Worm (Caenorhabditis elegans): ENCODE results near the gene C04G6.2.
A peak's percentile ranks its signal among the peaks of the same experiment; 100 is the strongest.

The C04G6.2 gene

DNA sequence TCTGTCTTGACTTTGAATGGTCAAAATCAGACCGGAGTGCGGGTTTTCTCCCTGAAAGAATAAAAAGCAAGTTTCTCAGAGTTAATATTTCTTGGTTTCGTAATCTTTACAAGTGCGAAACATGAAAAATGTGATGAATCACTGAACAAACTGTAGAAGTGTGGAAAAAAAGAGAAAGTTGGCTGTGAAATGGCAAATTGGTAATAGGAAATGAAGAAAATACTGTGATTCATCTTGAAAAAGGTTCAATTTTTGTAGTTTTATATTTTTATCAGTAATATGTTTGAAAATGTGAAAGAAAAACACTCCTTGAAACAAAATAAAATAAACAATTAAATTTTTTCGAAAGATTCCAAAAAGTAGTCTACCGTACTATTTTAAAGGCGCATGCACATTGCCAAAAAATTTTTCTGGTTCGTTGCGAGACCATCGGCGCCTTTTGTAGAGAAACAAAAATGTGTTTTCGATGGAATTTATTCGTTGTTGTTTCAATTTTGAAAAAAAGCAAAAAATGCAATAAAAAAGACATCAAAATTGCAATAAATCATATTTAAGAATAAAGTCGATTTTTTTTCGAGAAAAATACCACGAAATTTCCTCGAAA lies 1.3 kb upstream of the C04G6.2 start, which contains the start of gene pld-1 (continued):
- no peak for TF ChIP-seq nhr-27 (tag; optimal IDR thresholded peaks at IDR 0.05)
- no peak for TF ChIP-seq chd-7 (tag; optimal IDR thresholded peaks at IDR 0.05)
- no peak for TF ChIP-seq ceh-79 (tag; optimal IDR thresholded peaks at IDR 0.05)
- no peak for TF ChIP-seq tlf-1 (GFP tag; optimal IDR thresholded peaks at IDR 0.05)
- no peak for TF ChIP-seq athp-1 (tag; optimal IDR thresholded peaks at IDR 0.05)
- no peak for TF ChIP-seq bed-1 (GFP tag; IDR thresholded peaks at IDR 0.05)
- no peak for TF ChIP-seq B0019.2 (GFP tag; conservative IDR thresholded peaks at IDR 0.05)
- TF ChIP-seq dpff-1 (tag; optimal IDR thresholded peaks at IDR 0.05), result no peak
- TF ChIP-seq hsf-1 (GFP tag; IDR thresholded peaks at IDR 0.05), result no peak; the same call in 1 of the 2 replicates
- no peak for TF ChIP-seq nhr-80 (tag; optimal IDR thresholded peaks at IDR 0.05)
- TF ChIP-seq F49E8.2 (tag; optimal IDR thresholded peaks at IDR 0.05; ENCODE audit: insufficient read depth), result peak; percentile 65
- no peak for TF ChIP-seq sdz-38 (tag; optimal IDR thresholded peaks at IDR 0.05)
- no peak for TF ChIP-seq Y67H2A.10 (GFP tag; conservative IDR thresholded peaks at IDR 0.05)
- TF ChIP-seq attf-3 (GFP tag; conservative IDR thresholded peaks at IDR 0.05), result no peak

- no peak for TF ChIP-seq unc-130 (GFP tag; optimal IDR thresholded peaks at IDR 0.05)
- no peak for TF ChIP-seq snpc-1.3 (tag; optimal IDR thresholded peaks at IDR 0.05; ENCODE audit: insufficient read depth)
- TF ChIP-seq nfya-2 (GFP tag; IDR thresholded peaks at IDR 0.05), result no peak
- no peak for TF ChIP-seq akir-1 (GFP tag; optimal IDR thresholded peaks at IDR 0.05)
Observed at ce11 chrII:5093945-5094344, 914 bp downstream of the C04G6.2 start, which contains the start of gene C04G6.13. Gene C04G6.13, plus strand, starts transcription at chrII:5094245.

- TF ChIP-seq egrh-3 (GFP tag; IDR thresholded peaks at IDR 0.05), result peak; percentile 92
Observed at ce11 chrII:5097463-5097862, 4.4 kb downstream of the C04G6.2 start.

ce11 chrII:5099034-5099433 lies 6.0 kb downstream of the C04G6.2 start:
- TF ChIP-seq F57A8.1 (GFP tag; optimal IDR thresholded peaks at IDR 0.05) (no peak), ceh-100 (GFP tag; IDR thresholded peaks at IDR 0.05) (no peak), hsf-1 (GFP tag; IDR thresholded peaks at IDR 0.05) (no peak), rcor-1 (GFP tag; IDR thresholded peaks at IDR 0.05) (no peak), mel-28 (tag; optimal IDR thresholded peaks at IDR 0.05; ENCODE audit: borderline replicate concordance) (no peak), F33H1.4 (GFP tag; IDR thresholded peaks at IDR 0.05) (no peak), cebp-2 (GFP tag; IDR thresholded peaks at IDR 0.05) (no peak)

DNA sequence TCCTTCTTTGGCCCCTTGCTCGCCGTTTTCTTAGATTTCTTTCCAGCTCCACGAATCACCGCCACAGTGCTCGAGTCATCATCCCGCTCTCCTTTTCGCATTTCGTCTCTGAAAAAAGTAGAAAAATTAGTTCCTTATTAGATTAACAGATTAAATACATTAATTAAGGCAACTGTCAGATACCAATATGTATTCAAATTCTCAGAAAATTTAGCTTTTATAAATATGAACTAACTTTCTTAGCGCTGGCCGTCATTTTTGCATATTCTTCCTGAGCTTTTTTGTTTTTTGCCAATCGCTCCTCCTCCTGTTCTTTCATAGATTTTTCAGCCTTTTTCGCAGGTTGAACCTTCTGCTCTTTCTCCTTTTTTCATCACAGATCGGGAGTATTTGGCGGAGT lies 6.6 kb downstream of the C04G6.2 start, which contains the start of gene C04G6.6:
Gene C04G6.6 (minus strand): TSS at position 101 of the 400 bp plus-strand sequence.
- TF ChIP-seq ccch-3 (GFP tag; optimal IDR thresholded peaks at IDR 0.05), result no peak
- no peak for TF ChIP-seq bed-2 (GFP tag; IDR thresholded peaks at IDR 0.05)
- no peak for TF ChIP-seq madf-6 (GFP tag; IDR thresholded peaks at IDR 0.05)
- no peak for TF ChIP-seq ZK185.1 (tag; optimal IDR thresholded peaks at IDR 0.05; ENCODE audit: poor library complexity, severe bottlenecking)
- TF ChIP-seq K11D2.4 (GFP tag; IDR thresholded peaks at IDR 0.05), result no peak
- TF ChIP-seq bed-1 (GFP tag; IDR thresholded peaks at IDR 0.05), result no peak
- no peak for TF ChIP-seq ets-4 (GFP tag; optimal IDR thresholded peaks at IDR 0.05)
- TF ChIP-seq C17E4.6 (GFP tag; IDR thresholded peaks at IDR 0.05), result no peak
- TF ChIP-seq ceh-58 (GFP tag; IDR thresholded peaks at IDR 0.05), result no peak
- no peak for TF ChIP-seq ztf-3 (GFP tag; optimal IDR thresholded peaks at IDR 0.05)
- TF ChIP-seq nhr-27 (tag; optimal IDR thresholded peaks at IDR 0.05), result no peak
- no peak for TF ChIP-seq hrde-1 (tag; optimal IDR thresholded peaks at IDR 0.05; ENCODE audit: borderline replicate concordance)
- TF ChIP-seq akir-1 (GFP tag; optimal IDR thresholded peaks at IDR 0.05), result no peak
- TF ChIP-seq lin-35 (GFP tag; optimal IDR thresholded peaks at IDR 0.05), result no peak
- no peak for TF ChIP-seq egrh-3 (GFP tag; IDR thresholded peaks at IDR 0.05)
- TF ChIP-seq F22D6.2 (tag; optimal IDR thresholded peaks at IDR 0.05), result no peak
- TF ChIP-seq ceh-79 (tag; optimal IDR thresholded peaks at IDR 0.05), result no peak
- TF ChIP-seq madf-10 (tag; optimal IDR thresholded peaks at IDR 0.05), result no peak
- no peak for TF ChIP-seq ceh-91 (GFP tag; IDR thresholded peaks at IDR 0.05)

Measured in whole organism, young adult.